Worm (Caenorhabditis elegans) whole organism, mixed stage, embryonic: ENCODE results near the gene pro-2.

Experiments used
- M03D4.4 ChIP-seq: sonication (generic microtip); optimal IDR thresholded peaks from 2 replicates; lab custom pipeline; 2017; ENCODE audit warnings: mild to moderate bottlenecking, missing genetic modification characterization, missing compliant biosample characterization
- blmp-1 ChIP-seq: fragments of 150-350 bp; optimal IDR thresholded peaks from 2 replicates; lab custom pipeline; 2014; ENCODE audit warnings: missing biosample characterization, missing genetic modification characterization
- ces-1 ChIP-seq: fragments of 150-350 bp; optimal IDR thresholded peaks from 2 replicates; lab custom pipeline; 2014; ENCODE audit warnings: missing biosample characterization, missing genetic modification reagents, missing genetic modification characterization
- elt-3 ChIP-seq: fragments of 150-350 bp; optimal IDR thresholded peaks from 2 replicates; lab custom pipeline; 2014; ENCODE audit warnings: missing biosample characterization, missing genetic modification characterization
- mab-5 ChIP-seq: fragments of 150-350 bp; optimal IDR thresholded peaks from 2 replicates; lab custom pipeline; 2014; ENCODE audit warnings: missing biosample characterization, missing genetic modification characterization
- nhr-2 ChIP-seq: fragments of 150-350 bp; optimal IDR thresholded peaks from 2 replicates; lab custom pipeline; 2014; ENCODE audit warnings: missing biosample characterization, missing genetic modification characterization
- nhr-237 ChIP-seq: fragments of 150-350 bp; optimal IDR thresholded peaks from 2 replicates; lab custom pipeline; 2014; ENCODE audit warnings: missing biosample characterization, missing genetic modification characterization
- nhr-28 ChIP-seq: fragments of 150-350 bp; optimal IDR thresholded peaks from 2 replicates; lab custom pipeline; 2014; ENCODE audit warnings: missing biosample characterization, missing genetic modification characterization
- tbx-8 ChIP-seq: fragments of 200-800 bp; sonication (Bioruptor generic); optimal IDR thresholded peaks from 2 replicates; lab custom pipeline; 2018; ENCODE audit warnings: mild to moderate bottlenecking, missing genetic modification characterization, moderate library complexity, missing compliant biosample characterization
- zip-8 ChIP-seq: fragments of 150-350 bp; optimal IDR thresholded peaks from 2 replicates; lab custom pipeline; 2014; ENCODE audit warnings: missing biosample characterization, missing genetic modification characterization
- ztf-11 ChIP-seq: fragments of 150-350 bp; optimal IDR thresholded peaks from 2 replicates; lab custom pipeline; 2014; ENCODE audit warnings: missing biosample characterization, missing genetic modification characterization

- TF ChIP-seq tbx-8 = no peak
- TF ChIP-seq blmp-1 (tag; lab: Kevin White, UChicago) = no peak
- no peak for TF ChIP-seq M03D4.4 (tag; lab: Kevin White, UChicago)
- no peak for TF ChIP-seq ces-1 (GFP tag; lab: Kevin White, UChicago)
- TF ChIP-seq nhr-28 (tag; lab: Kevin White, UChicago) = no peak
- no peak for TF ChIP-seq mab-5
- no peak for TF ChIP-seq nhr-237
- no peak for TF ChIP-seq elt-3 (tag; lab: Kevin White, UChicago)
- no peak for TF ChIP-seq zip-8 (tag; lab: Kevin White, UChicago)
- no peak for TF ChIP-seq ztf-11 (tag; lab: Kevin White, UChicago)
- no peak for TF ChIP-seq nhr-2 (tag; lab: Kevin White, UChicago)
These were observed 15.2 kb downstream of the pro-2 start for ce11 chrII:10329754-10330153.
